Fruit fly (Drosophila melanogaster) whole organism, prepupa: ENCODE results near the gene Qsox2.

ENCODE experiments used
- Blimp-1 ChIP-seq: fragments of 200-800 bp; sonication (Bioruptor generic); optimal IDR thresholded peaks from 3 replicates; lab custom pipeline; 2017; ENCODE audit warnings: missing biosample characterization, missing genetic modification characterization, mild to moderate bottlenecking, moderate library complexity, missing genetic modification reagents
- CG10631 ChIP-seq: fragments of 200-800 bp; sonication (Bioruptor generic); optimal IDR thresholded peaks from 2 replicates; lab custom pipeline; 2016; ENCODE audit warnings: missing biosample characterization, missing genetic modification characterization
- CG10669 ChIP-seq: fragments of 200-800 bp; sonication (Bioruptor generic); optimal IDR thresholded peaks from 3 replicates; lab custom pipeline; 2018; ENCODE audit warnings: missing biosample characterization, mild to moderate bottlenecking, missing genetic modification characterization, moderate library complexity
- CG11762 ChIP-seq: fragments of 200-800 bp; sonication (Bioruptor generic); optimal IDR thresholded peaks from 3 replicates; lab custom pipeline; 2016; ENCODE audit warnings: missing biosample characterization, missing genetic modification characterization; ENCODE audit not compliant: insufficient read depth
- CG11902 ChIP-seq: fragments of 200-800 bp; sonication (Bioruptor generic); optimal IDR thresholded peaks from 3 replicates; lab custom pipeline; 2016; ENCODE audit warnings: missing biosample characterization, missing genetic modification characterization
- CG1621 ChIP-seq: fragments of 200-800 bp; sonication (Bioruptor generic); optimal IDR thresholded peaks from 3 replicates; lab custom pipeline; 2018; ENCODE audit warnings: missing biosample characterization, mild to moderate bottlenecking, missing genetic modification characterization
- CG16779 ChIP-seq: fragments of 200-800 bp; sonication (Bioruptor generic); optimal IDR thresholded peaks from 3 replicates; lab custom pipeline; 2017; ENCODE audit warnings: missing biosample characterization, mild to moderate bottlenecking, missing genetic modification characterization
- CG3032 ChIP-seq: fragments of 200-800 bp; optimal IDR thresholded peaks from 2 replicates; lab custom pipeline; 2019; ENCODE audit warnings: missing biosample characterization, mild to moderate bottlenecking, missing genetic modification characterization, moderate library complexity
- CG31627 ChIP-seq: fragments of 200-800 bp; sonication (Bioruptor generic); optimal IDR thresholded peaks from 3 replicates; lab custom pipeline; 2016; ENCODE audit warnings: missing biosample characterization, missing genetic modification characterization
- CG32006 ChIP-seq: fragments of 200-800 bp; sonication (Bioruptor generic); optimal IDR thresholded peaks from 3 replicates; lab custom pipeline; 2017; ENCODE audit warnings: missing biosample characterization, mild to moderate bottlenecking, missing genetic modification characterization
- CG34406 ChIP-seq: fragments of 200-800 bp; sonication (Bioruptor generic); optimal IDR thresholded peaks from 3 replicates; lab custom pipeline; 2016; ENCODE audit warnings: missing biosample characterization, missing genetic modification characterization
- CG3919 ChIP-seq: fragments of 200-800 bp; sonication (Bioruptor generic); optimal IDR thresholded peaks from 3 replicates; lab custom pipeline; 2016; ENCODE audit warnings: missing biosample characterization, missing genetic modification characterization
- CG4318 ChIP-seq: fragments of 200-800 bp; sonication (Bioruptor generic); optimal IDR thresholded peaks from 3 replicates; lab custom pipeline; 2017; ENCODE audit warnings: missing biosample characterization, mild to moderate bottlenecking, missing genetic modification characterization
- CG6163 ChIP-seq: fragments of 200-800 bp; sonication (Bioruptor generic); IDR thresholded peaks from 3 replicates; pipeline ENCODE4 v1.3.6; 2022; ENCODE audit warnings: missing biosample characterization, missing genetic modification characterization
- CG6276 ChIP-seq: fragments of 200-800 bp; sonication (Bioruptor generic); optimal IDR thresholded peaks from 2 replicates; lab custom pipeline; 2017; ENCODE audit warnings: missing biosample characterization, mild to moderate bottlenecking, missing genetic modification characterization
- CG6792 ChIP-seq: fragments of 200-800 bp; sonication (Bioruptor generic); optimal IDR thresholded peaks from 3 replicates; lab custom pipeline; 2016; ENCODE audit warnings: missing biosample characterization, missing genetic modification characterization
- CG6808 ChIP-seq: fragments of 200-800 bp; sonication (Bioruptor generic); optimal IDR thresholded peaks from 3 replicates; lab custom pipeline; 2017; ENCODE audit warnings: missing biosample characterization, missing genetic modification characterization, mild to moderate bottlenecking, moderate library complexity, missing genetic modification reagents
- CG7368 ChIP-seq: fragments of 200-800 bp; sonication (Bioruptor generic); optimal IDR thresholded peaks from 3 replicates; lab custom pipeline; 2016; ENCODE audit warnings: missing biosample characterization, missing genetic modification characterization
- CG8119 ChIP-seq: fragments of 200-800 bp; sonication (Bioruptor generic); IDR thresholded peaks from 3 replicates; pipeline ENCODE4 v1.3.6; 2022; ENCODE audit warnings: missing biosample characterization, missing genetic modification characterization
- CG8319 ChIP-seq: fragments of 200-800 bp; sonication (Bioruptor generic); optimal IDR thresholded peaks from 3 replicates; lab custom pipeline; 2016; ENCODE audit warnings: missing biosample characterization, missing genetic modification characterization
- CG8632 ChIP-seq: fragments of 200-800 bp; sonication (Bioruptor generic); optimal IDR thresholded peaks from 3 replicates; lab custom pipeline; 2016; ENCODE audit warnings: missing biosample characterization, missing genetic modification characterization
- CG9139 ChIP-seq: fragments of 200-800 bp; sonication (Bioruptor generic); optimal IDR thresholded peaks from 3 replicates; lab custom pipeline; 2017; ENCODE audit warnings: missing biosample characterization, mild to moderate bottlenecking, missing genetic modification characterization
- Eip75B ChIP-seq: fragments of 200-800 bp; sonication (Bioruptor generic); optimal IDR thresholded peaks from 3 replicates; lab custom pipeline; 2016; ENCODE audit warnings: missing biosample characterization, missing genetic modification characterization
- Eip78C ChIP-seq: fragments of 200-800 bp; sonication (Bioruptor generic); peaks from one replicate; lab custom pipeline; 2016; ENCODE audit warnings: missing biosample characterization, missing genetic modification characterization
- Eip93F ChIP-seq: fragments of 200-800 bp; sonication (Bioruptor generic); optimal IDR thresholded peaks from 2 replicates; lab custom pipeline; 2016; ENCODE audit warnings: missing biosample characterization, mild to moderate bottlenecking, missing genetic modification characterization
- Ets96B ChIP-seq: fragments of 200-800 bp; optimal IDR thresholded peaks from 2 replicates; lab custom pipeline; 2019; ENCODE audit warnings: missing biosample characterization, mild to moderate bottlenecking, missing genetic modification characterization, moderate library complexity
- Gug ChIP-seq: fragments of 200-800 bp; sonication (Bioruptor generic); IDR thresholded peaks from 2 replicates; pipeline ENCODE4 v1.3.6; 2022; ENCODE audit warnings: missing biosample characterization, missing genetic modification characterization
- Hr38 ChIP-seq: sonication (Bioruptor generic); optimal IDR thresholded peaks from 2 replicates; lab custom pipeline; 2016; ENCODE audit warnings: missing biosample characterization, missing genetic modification characterization
- Smox ChIP-seq: fragments of 200-800 bp; sonication (Bioruptor generic); optimal IDR thresholded peaks from 3 replicates; lab custom pipeline; 2016; ENCODE audit warnings: missing biosample characterization, missing genetic modification characterization
- achi ChIP-seq: fragments of 200-800 bp; sonication (Bioruptor generic); optimal IDR thresholded peaks from 3 replicates; lab custom pipeline; 2016; ENCODE audit warnings: missing biosample characterization, missing genetic modification characterization
- acj6 ChIP-seq: fragments of 200-800 bp; sonication (Bioruptor generic); optimal IDR thresholded peaks from 3 replicates; lab custom pipeline; 2016; ENCODE audit warnings: missing biosample characterization, missing genetic modification characterization
- cyc ChIP-seq: fragments of 200-800 bp; sonication (Bioruptor generic); optimal IDR thresholded peaks from 3 replicates; lab custom pipeline; 2016; ENCODE audit warnings: missing biosample characterization, missing genetic modification characterization
- dac ChIP-seq: fragments of 200-800 bp; sonication (Bioruptor generic); optimal IDR thresholded peaks from 2 replicates; lab custom pipeline; 2017; ENCODE audit warnings: missing biosample characterization, mild to moderate bottlenecking, missing genetic modification characterization
- dsx ChIP-seq: fragments of 200-800 bp; optimal IDR thresholded peaks from 3 replicates; lab custom pipeline; 2019; ENCODE audit warnings: missing biosample characterization, mild to moderate bottlenecking, missing genetic modification characterization, moderate library complexity; ENCODE audit not compliant: poor library complexity, severe bottlenecking
- eg ChIP-seq: fragments of 200-800 bp; sonication (Bioruptor generic); IDR thresholded peaks from 3 replicates; pipeline ENCODE4 v1.3.6; 2022; ENCODE audit warnings: missing biosample characterization, missing genetic modification characterization
- esn ChIP-seq: fragments of 200-800 bp; sonication (Bioruptor generic); optimal IDR thresholded peaks from 2 replicates; lab custom pipeline; 2016; ENCODE audit warnings: missing biosample characterization, mild to moderate bottlenecking, missing genetic modification characterization, moderate library complexity
- fd85E ChIP-seq: fragments of 200-800 bp; sonication (Bioruptor generic); optimal IDR thresholded peaks from 3 replicates; lab custom pipeline; 2016; ENCODE audit warnings: missing biosample characterization, missing genetic modification characterization
- lz ChIP-seq: fragments of 200-800 bp; sonication (Bioruptor generic); optimal IDR thresholded peaks from 3 replicates; lab custom pipeline; 2016; ENCODE audit warnings: missing biosample characterization, missing genetic modification characterization
- net ChIP-seq: fragments of 200-800 bp; sonication (Bioruptor generic); optimal IDR thresholded peaks from 3 replicates; lab custom pipeline; 2016; ENCODE audit warnings: missing biosample characterization, missing genetic modification characterization
- pdm3 ChIP-seq: fragments of 200-800 bp; sonication (Bioruptor generic); optimal IDR thresholded peaks from 3 replicates; lab custom pipeline; 2016; ENCODE audit warnings: missing biosample characterization, missing genetic modification characterization
- salr ChIP-seq, 2 experiments: fragments of 200-800 bp; sonication (Bioruptor generic); optimal IDR thresholded peaks; 3 replicates each; lab custom pipeline; 2016 to 2018; ENCODE audit warnings: missing biosample characterization in 2 of 2, missing genetic modification characterization in 2 of 2, mild to moderate bottlenecking in 1 of 2
- ss ChIP-seq, 2 experiments: fragments of 200-800 bp; sonication (Bioruptor generic); optimal IDR thresholded peaks; 2 replicates in 1 of 2; 3 replicates in 1 of 2; lab custom pipeline; 2017 to 2018; ENCODE audit warnings: mild to moderate bottlenecking in 2 of 2, missing biosample characterization in 2 of 2, missing genetic modification characterization in 2 of 2, moderate library complexity in 1 of 2
- svp ChIP-seq: fragments of 200-800 bp; sonication (Bioruptor generic); peaks from one replicate; lab custom pipeline; 2016; ENCODE audit warnings: missing biosample characterization, missing genetic modification characterization
- vri ChIP-seq: fragments of 200-800 bp; sonication (Bioruptor generic); optimal IDR thresholded peaks from 3 replicates; lab custom pipeline; 2016; ENCODE audit warnings: missing biosample characterization, mild to moderate bottlenecking, missing genetic modification characterization

Gene Qsox2

DNA sequence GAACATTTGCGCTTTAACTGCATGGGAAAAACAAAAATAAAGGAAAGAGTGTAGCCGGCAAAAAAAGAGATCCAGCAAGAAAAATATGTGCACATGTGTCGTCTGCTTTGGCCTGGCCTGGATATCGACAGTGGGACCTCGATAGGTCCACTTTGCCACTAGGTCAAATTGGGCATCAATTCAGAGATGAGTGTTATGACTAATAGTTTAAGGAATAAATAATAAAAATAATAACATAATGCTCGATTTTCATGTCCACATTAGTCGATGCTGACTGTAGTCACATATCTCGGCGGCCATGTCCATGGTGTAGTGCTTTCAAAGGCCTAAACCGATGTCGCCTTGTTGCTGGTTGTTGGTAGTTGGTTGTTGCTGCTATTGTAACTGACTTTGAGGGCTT, 16.0 kb upstream of the Qsox2 start (continued):
- TF ChIP-seq CG3032 (tag; lab: Kevin White, UChicago) (peak; percentile 96), CG6792 (GFP tag; lab: Kevin White, UChicago) (peak; percentile 93), esn (GFP tag; lab: Kevin White, UChicago) (peak; percentile 91), CG8632 (GFP tag; lab: Kevin White, UChicago) (peak; percentile 84), CG6276 (GFP tag; lab: Kevin White, UChicago) (peak; percentile 93), CG7368 (GFP tag; lab: Kevin White, UChicago) (peak; percentile 88), Eip78C (GFP tag; lab: Kevin White, UChicago) (peak; percentile 98), CG4318 (peak; percentile 91), dsx (GFP tag; lab: Kevin White, UChicago) (peak; percentile 96), CG31627 (GFP tag; lab: Kevin White, UChicago) (peak; percentile 87), ss (GFP tag; optimal IDR thresholded peaks at IDR 0.05; lab: Kevin White, UChicago) (peak; percentile 95 to 97), salr (GFP tag; optimal IDR thresholded peaks at IDR 0.05; lab: Kevin White, UChicago) (peak; percentile 93), Ets96B (tag; lab: Kevin White, UChicago) (peak; percentile 95), svp (GFP tag; lab: Kevin White, UChicago) (peak; percentile 94), CG8319 (GFP tag; lab: Kevin White, UChicago) (peak; percentile 82), CG10631 (GFP tag; lab: Kevin White, UChicago) (peak; percentile 98), CG9139 (GFP tag; lab: Kevin White, UChicago) (peak; percentile 93), acj6 (peak; percentile 96), lz (GFP tag; lab: Kevin White, UChicago) (peak; percentile 90), CG3919 (GFP tag; lab: Kevin White, UChicago) (peak; percentile 97), Smox (GFP tag; lab: Kevin White, UChicago) (peak; percentile 87), CG32006 (GFP tag; lab: Kevin White, UChicago) (peak; percentile 96), fd85E (GFP tag; lab: Kevin White, UChicago) (peak; percentile 76)
- TF ChIP-seq, all 60 proteins: peak for 59

DNA sequence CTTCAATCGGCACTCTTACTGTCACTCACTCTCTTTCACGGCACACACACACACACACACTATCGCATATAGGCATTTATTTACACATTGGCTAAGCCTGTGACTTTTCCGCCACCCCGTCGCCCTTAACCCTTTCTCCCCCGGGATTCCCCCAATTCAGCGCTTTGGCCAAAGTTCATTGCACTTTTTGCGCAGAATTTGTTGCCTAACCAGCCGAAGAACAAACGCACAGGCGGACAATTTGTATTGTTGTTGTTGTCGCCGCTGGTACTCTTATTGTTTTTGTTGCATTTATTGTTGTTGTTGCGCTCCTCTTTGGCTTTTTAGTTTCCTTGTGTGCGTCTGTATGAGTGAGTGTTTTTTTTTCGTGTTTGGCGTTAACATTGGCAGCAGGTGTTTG, 14.8 kb upstream of the Qsox2 start:
- TF ChIP-seq Eip93F (GFP tag; lab: Kevin White, UChicago) = no peak
- no peak for TF ChIP-seq CG11902 (GFP tag; lab: Kevin White, UChicago)
- no peak for TF ChIP-seq CG10669 (GFP tag; lab: Kevin White, UChicago)
- no peak for TF ChIP-seq fd85E (GFP tag; lab: Kevin White, UChicago)
- TF ChIP-seq vri = no peak
- no peak for TF ChIP-seq cyc (GFP tag; lab: Kevin White, UChicago)
- no peak for TF ChIP-seq CG6163 (GFP tag; lab: Robert Waterston, UW)
- TF ChIP-seq dac (GFP tag; lab: Kevin White, UChicago) = no peak
- no peak for TF ChIP-seq CG8319 (GFP tag; lab: Kevin White, UChicago)
- TF ChIP-seq CG8632 (GFP tag; lab: Kevin White, UChicago) = no peak
- no peak for TF ChIP-seq salr (GFP tag; optimal IDR thresholded peaks at IDR 0.05; lab: Kevin White, UChicago)
- no peak for TF ChIP-seq CG11762 (GFP tag; lab: Kevin White, UChicago)
- no peak for TF ChIP-seq Eip75B
- TF ChIP-seq CG16779 (tag; lab: Kevin White, UChicago) = no peak
- no peak for TF ChIP-seq acj6
- TF ChIP-seq Hr38 (GFP tag; lab: Kevin White, UChicago) = no peak
- no peak for TF ChIP-seq CG1621
- no peak for TF ChIP-seq CG6276 (GFP tag; lab: Kevin White, UChicago)

dm6 chr3R:21899170-21899575, 14.4 kb upstream of the Qsox2 start:
- TF ChIP-seq CG3032 (tag; lab: Kevin White, UChicago) (peak; percentile 88), CG32006 (GFP tag; lab: Kevin White, UChicago) (peak; percentile 69), CG6808 (GFP tag; lab: Kevin White, UChicago) (peak; percentile 87), pdm3 (GFP tag; lab: Kevin White, UChicago) (peak; percentile 52), salr (GFP tag; optimal IDR thresholded peaks at IDR 0.05; lab: Kevin White, UChicago) (peak in 1 of 2 experiments; percentile 54), Eip93F (GFP tag; lab: Kevin White, UChicago) (no peak), CG6163 (GFP tag; lab: Robert Waterston, UW) (peak; percentile 72), achi (peak; percentile 61), acj6 (peak; percentile 57), CG16779 (tag; lab: Kevin White, UChicago) (peak; percentile 51), cyc (GFP tag; lab: Kevin White, UChicago) (peak; percentile 60), Hr38 (GFP tag; lab: Kevin White, UChicago) (no peak), net (GFP tag; lab: Kevin White, UChicago) (peak; percentile 50), CG8119 (GFP tag; lab: Robert Waterston, UW) (peak; percentile 69; the same call in 2 of the 3 replicates), CG34406 (GFP tag; lab: Kevin White, UChicago) (peak; percentile 40), Eip78C (GFP tag; lab: Kevin White, UChicago) (peak; percentile 92), fd85E (GFP tag; lab: Kevin White, UChicago) (no peak), CG7368 (GFP tag; lab: Kevin White, UChicago) (peak; percentile 45), eg (GFP tag; lab: Robert Waterston, UW) (peak; percentile 34; the same call in 1 of the 3 replicates), CG8632 (GFP tag; lab: Kevin White, UChicago) (peak; percentile 43), CG11902 (GFP tag; lab: Kevin White, UChicago) (peak; percentile 35), Blimp-1 (GFP tag; lab: Kevin White, UChicago) (no peak), Gug (GFP tag; lab: Robert Waterston, UW) (peak; percentile 60), esn (GFP tag; lab: Kevin White, UChicago) (peak; percentile 71), CG6276 (GFP tag; lab: Kevin White, UChicago) (peak; percentile 54), Smox (GFP tag; lab: Kevin White, UChicago) (peak; percentile 61)
